Worm (Caenorhabditis elegans) whole organism, L4 larva: ENCODE data around the gene Y94H6A.3.
A peak's percentile ranks its signal among the peaks of the same experiment; 100 is the strongest.

Experiments used
- D1046.2 ChIP-seq: fragments of 200-800 bp; sonication (Bioruptor generic); IDR thresholded peaks from 2 replicates; pipeline ENCODE4 v1.3.6; 2022; ENCODE audit warnings: missing genetic modification characterization, missing compliant biosample characterization
- F10B5.3 ChIP-seq: sonication (generic microtip); optimal IDR thresholded peaks from 2 replicates; lab custom pipeline; 2016; ENCODE audit warnings: mild to moderate bottlenecking, missing genetic modification characterization, missing compliant biosample characterization
- F26F4.8 ChIP-seq: fragments of 200-800 bp; sonication (Bioruptor generic); conservative IDR thresholded peaks from 2 replicates; pipeline ENCODE4 v1.3.6; 2022; ENCODE audit warnings: missing genetic modification characterization, missing compliant biosample characterization
- F49E8.2 ChIP-seq: sonication (generic microtip); optimal IDR thresholded peaks from 2 replicates; lab custom pipeline; 2016; ENCODE audit warnings: missing compliant biosample characterization, mild to moderate bottlenecking, missing genetic modification characterization, borderline replicate concordance
- T20F7.1 ChIP-seq: fragments of 200-800 bp; sonication (Bioruptor generic); optimal IDR thresholded peaks from 2 replicates; lab custom pipeline; 2018; ENCODE audit warnings: mild to moderate bottlenecking, missing genetic modification characterization, missing compliant biosample characterization
- T26A8.4 ChIP-seq: fragments of 200-800 bp; sonication (Bioruptor generic); IDR thresholded peaks from 2 replicates; pipeline ENCODE4 v1.3.6; 2022; ENCODE audit warnings: missing genetic modification characterization, missing compliant biosample characterization
- Y48G9A.11 ChIP-seq: fragments of 200-800 bp; sonication (Bioruptor generic); IDR thresholded peaks from 2 replicates; pipeline ENCODE4 v1.3.6; 2022; ENCODE audit warnings: missing genetic modification reagents, missing genetic modification characterization, missing compliant biosample characterization
- ZK337.2 ChIP-seq: fragments of 200-800 bp; sonication (Bioruptor generic); IDR thresholded peaks from 2 replicates; pipeline ENCODE4 v1.3.6; 2022; ENCODE audit warnings: missing genetic modification reagents, missing genetic modification characterization, missing compliant biosample characterization
- ZK546.5 ChIP-seq, 2 experiments: sonication (generic microtip); optimal IDR thresholded peaks; 2 replicates each; lab custom pipeline; 2017; ENCODE audit warnings: missing biosample characterization in 2 of 2, missing genetic modification characterization in 2 of 2
- aha-1 ChIP-seq: fragments of 150-350 bp; peaks from one replicate; lab custom pipeline; 2014; ENCODE audit warnings: missing biosample characterization, missing genetic modification characterization
- aly-2 ChIP-seq: sonication (generic microtip); optimal IDR thresholded peaks from 2 replicates; lab custom pipeline; 2018; ENCODE audit warnings: missing biosample characterization, missing genetic modification characterization
- arid-1 ChIP-seq: fragments of 200-800 bp; sonication (Bioruptor generic); conservative IDR thresholded peaks from 2 replicates; pipeline ENCODE4 v1.3.6; 2022; ENCODE audit warnings: missing genetic modification reagents, missing genetic modification characterization, missing compliant biosample characterization
- ceh-28 ChIP-seq: fragments of 150-350 bp; optimal IDR thresholded peaks from 2 replicates; lab custom pipeline; 2014; ENCODE audit warnings: missing biosample characterization, missing genetic modification reagents, missing genetic modification characterization
- ceh-32 ChIP-seq: sonication (generic microtip); optimal IDR thresholded peaks from 2 replicates; lab custom pipeline; 2016; ENCODE audit warnings: mild to moderate bottlenecking, missing genetic modification characterization, missing compliant biosample characterization; ENCODE audit not compliant: poor library complexity
- ctbp-1 ChIP-seq: fragments of 200-800 bp; sonication (Bioruptor generic); IDR thresholded peaks from 2 replicates; pipeline ENCODE4 v1.3.6; 2022; ENCODE audit warnings: missing genetic modification reagents, missing genetic modification characterization, missing compliant biosample characterization
- daf-19 ChIP-seq: fragments of 200-800 bp; sonication (Bioruptor generic); conservative IDR thresholded peaks from 2 replicates; pipeline ENCODE4 v1.3.6; 2022; ENCODE audit warnings: missing genetic modification characterization, missing compliant biosample characterization
- dmd-6 ChIP-seq: fragments of 200-800 bp; sonication (Bioruptor generic); IDR thresholded peaks from 2 replicates; pipeline ENCODE4 v1.3.6; 2022; ENCODE audit warnings: missing genetic modification reagents, missing genetic modification characterization, missing compliant biosample characterization
- duxl-1 ChIP-seq: sonication (generic microtip); optimal IDR thresholded peaks from 2 replicates; lab custom pipeline; 2016; ENCODE audit warnings: mild to moderate bottlenecking, missing genetic modification characterization, moderate library complexity, missing compliant biosample characterization; ENCODE audit not compliant: poor library complexity
- dve-1 ChIP-seq: sonication (generic microtip); optimal IDR thresholded peaks from 2 replicates; lab custom pipeline; 2017; ENCODE audit warnings: antibody characterized with exemption, mild to moderate bottlenecking, missing genetic modification characterization, missing compliant biosample characterization; ENCODE audit not compliant: insufficient read depth
- egl-43 ChIP-seq: fragments of 200-800 bp; sonication (Bioruptor generic); IDR thresholded peaks from 2 replicates; pipeline ENCODE4 v1.3.6; 2022; ENCODE audit warnings: missing genetic modification reagents, missing genetic modification characterization, missing compliant biosample characterization
- fkh-10 ChIP-seq: fragments of 150-350 bp; optimal IDR thresholded peaks from 2 replicates; lab custom pipeline; 2014; ENCODE audit warnings: missing biosample characterization, missing genetic modification reagents, missing genetic modification characterization
- hif-1 ChIP-seq, 2 experiments: sonication (generic microtip); optimal IDR thresholded peaks; 2 replicates each; lab custom pipeline; 2016 to 2017; ENCODE audit warnings: missing compliant biosample characterization in 2 of 2, missing genetic modification characterization in 2 of 2, missing genetic modification reagents in 2 of 2, missing genotype in 2 of 2, mild to moderate bottlenecking in 1 of 2
- hlh-30 ChIP-seq: sonication (generic microtip); optimal IDR thresholded peaks from 2 replicates; lab custom pipeline; 2017; ENCODE audit warnings: antibody characterized with exemption, mild to moderate bottlenecking, missing genetic modification characterization, missing compliant biosample characterization; ENCODE audit not compliant: insufficient read depth
- hmg-1.1 ChIP-seq: fragments of 200-800 bp; sonication (Bioruptor generic); IDR thresholded peaks from 2 replicates; pipeline ENCODE4 v1.3.6; 2022; ENCODE audit warnings: missing genetic modification reagents, missing genetic modification characterization, missing compliant biosample characterization
- jun-1 ChIP-seq: fragments of 150-350 bp; optimal IDR thresholded peaks from 2 replicates; lab custom pipeline; 2014; ENCODE audit warnings: missing biosample characterization, missing genetic modification reagents, missing genetic modification characterization
- lin-15B ChIP-seq: fragments of 150-350 bp; sonication (generic microtip); optimal IDR thresholded peaks from 3 replicates; lab custom pipeline; 2014; ENCODE audit warnings: missing biosample characterization, missing genetic modification characterization
- lin-38 ChIP-seq: fragments of 200-800 bp; sonication (Bioruptor generic); IDR thresholded peaks from 2 replicates; pipeline ENCODE4 v1.3.6; 2022; ENCODE audit warnings: missing genetic modification reagents, missing genetic modification characterization, missing compliant biosample characterization
- lsy-2 ChIP-seq, 2 experiments: fragments of 150-350 bp in 1 of 2; sonication (generic microtip) in 1 of 2; optimal IDR thresholded peaks; 2 replicates each; lab custom pipeline; 2014 to 2017; ENCODE audit warnings: missing biosample characterization in 2 of 2, missing genetic modification characterization in 2 of 2
- madf-9 ChIP-seq: fragments of 200-800 bp; sonication (Bioruptor generic); conservative IDR thresholded peaks from 2 replicates; pipeline ENCODE4 v1.3.6; 2022; ENCODE audit warnings: missing genetic modification reagents, missing genetic modification characterization, missing compliant biosample characterization
- mdl-1 ChIP-seq, 2 experiments: fragments of 150-350 bp in 1 of 2; sonication (generic microtip) in 1 of 2; optimal IDR thresholded peaks; 2 replicates each; lab custom pipeline; 2014 to 2017; ENCODE audit warnings: missing biosample characterization in 2 of 2, missing genetic modification characterization in 2 of 2
- mep-1 ChIP-seq: fragments of 150-350 bp; sonication (generic microtip); optimal IDR thresholded peaks from 3 replicates; lab custom pipeline; 2014; ENCODE audit warnings: missing biosample characterization, missing genetic modification characterization
- mes-2 ChIP-seq: sonication (generic microtip); optimal IDR thresholded peaks from 2 replicates; lab custom pipeline; 2016; ENCODE audit warnings: missing genotype, mild to moderate bottlenecking, missing genetic modification characterization, missing compliant biosample characterization; ENCODE audit not compliant: poor library complexity, severe bottlenecking
- mxl-2 ChIP-seq: fragments of 200-800 bp; sonication (Bioruptor generic); conservative IDR thresholded peaks from 2 replicates; pipeline ENCODE4 v1.3.6; 2022; ENCODE audit warnings: missing genetic modification reagents, missing genetic modification characterization, missing compliant biosample characterization
- nhr-11 ChIP-seq: fragments of 150-350 bp; optimal IDR thresholded peaks from 2 replicates; lab custom pipeline; 2014; ENCODE audit warnings: missing biosample characterization, missing genetic modification characterization
- nhr-28 ChIP-seq: fragments of 150-350 bp; optimal IDR thresholded peaks from 2 replicates; lab custom pipeline; 2014; ENCODE audit warnings: missing biosample characterization, missing genetic modification characterization
- nhr-48 ChIP-seq: sonication (generic microtip); optimal IDR thresholded peaks from 2 replicates; lab custom pipeline; 2016; ENCODE audit warnings: mild to moderate bottlenecking, missing genetic modification characterization, missing compliant biosample characterization
- nhr-76 ChIP-seq: fragments of 150-350 bp; optimal IDR thresholded peaks from 2 replicates; lab custom pipeline; 2014; ENCODE audit warnings: missing biosample characterization, missing genetic modification characterization
- php-3 ChIP-seq: fragments of 200-800 bp; sonication (Bioruptor generic); IDR thresholded peaks from 2 replicates; pipeline ENCODE4 v1.3.6; 2022; ENCODE audit warnings: missing genetic modification reagents, missing genetic modification characterization, missing compliant biosample characterization
- rbr-2 ChIP-seq: sonication (generic microtip); optimal IDR thresholded peaks from 2 replicates; lab custom pipeline; 2016; ENCODE audit warnings: missing genotype, missing genetic modification characterization, missing compliant biosample characterization
- sdz-12 ChIP-seq: fragments of 200-800 bp; sonication (Bioruptor generic); optimal IDR thresholded peaks from 2 replicates; lab custom pipeline; 2018; ENCODE audit warnings: mild to moderate bottlenecking, missing genetic modification characterization, missing compliant biosample characterization
- set-16 ChIP-seq: fragments of 200-800 bp; sonication (Bioruptor generic); IDR thresholded peaks from 2 replicates; pipeline ENCODE4 v1.3.6; 2022; ENCODE audit warnings: missing genetic modification reagents, missing genetic modification characterization, missing compliant biosample characterization
- spr-1 ChIP-seq: sonication (generic microtip); optimal IDR thresholded peaks from 2 replicates; lab custom pipeline; 2016; ENCODE audit warnings: mild to moderate bottlenecking, missing genetic modification characterization, missing compliant biosample characterization
- tag-97 ChIP-seq: fragments of 200-800 bp; sonication (Bioruptor generic); IDR thresholded peaks from 2 replicates; pipeline ENCODE4 v1.3.6; 2022; ENCODE audit warnings: missing genetic modification characterization, missing compliant biosample characterization
- tra-1 ChIP-seq: fragments of 200-800 bp; sonication (Bioruptor generic); IDR thresholded peaks from 2 replicates; pipeline ENCODE4 v1.3.6; 2022; ENCODE audit warnings: missing genetic modification reagents, missing genetic modification characterization, missing compliant biosample characterization
- unc-130 ChIP-seq: sonication (generic microtip); optimal IDR thresholded peaks from 2 replicates; lab custom pipeline; 2016; ENCODE audit warnings: missing genetic modification reagents, missing genetic modification characterization, missing compliant biosample characterization
- unc-39 ChIP-seq: sonication (generic microtip); optimal IDR thresholded peaks from 2 replicates; lab custom pipeline; 2017; ENCODE audit warnings: missing biosample characterization, missing genetic modification characterization

Y94H6A.3 gene

ce11 chrIV:2708329-2708965 lies 32.1 kb downstream of the Y94H6A.3 start (continued):
- TF ChIP-seq mdl-1 (tag; optimal IDR thresholded peaks at IDR 0.05; lab: Kevin White, UChicago) = peak; percentile 86 to 95
- peak; percentile 83 for TF ChIP-seq spr-1 (tag; lab: Kevin White, UChicago)
- peak; percentile 19 for TF ChIP-seq lin-15B (tag; lab: Kevin White, UChicago)
- TF ChIP-seq hif-1 (tag; optimal IDR thresholded peaks at IDR 0.05; lab: Kevin White, UChicago) = peak; percentile 72 to 99
- TF ChIP-seq arid-1 (GFP tag; lab: Robert Waterston, UW) = peak; percentile 48
- TF ChIP-seq nhr-28 (tag; lab: Kevin White, UChicago) = peak; percentile 67
- TF ChIP-seq lsy-2 (tag; optimal IDR thresholded peaks at IDR 0.05; lab: Kevin White, UChicago) = peak; percentile 55 to 86
- TF ChIP-seq ctbp-1 = peak; percentile 68
- peak; percentile 51 for TF ChIP-seq nhr-48 (tag; lab: Kevin White, UChicago)
- peak; percentile 3 for TF ChIP-seq jun-1 (tag; lab: Kevin White, UChicago)
- no peak; the same call in 1 of the 2 replicates for TF ChIP-seq mxl-2
- TF ChIP-seq dmd-6 (GFP tag; lab: Robert Waterston, UW) = peak; percentile 78
- TF ChIP-seq aha-1 (tag; lab: Kevin White, UChicago) = peak; percentile 94
- no peak for TF ChIP-seq F10B5.3
- TF ChIP-seq lin-38 (GFP tag; lab: Robert Waterston, UW) = peak; percentile 69
- no peak for TF ChIP-seq unc-39 (tag; lab: Kevin White, UChicago)
- no peak for TF ChIP-seq tag-97 (GFP tag; lab: Robert Waterston, UW)
- peak; percentile 62 for TF ChIP-seq T26A8.4
- peak; percentile 91 for TF ChIP-seq mep-1
- peak; percentile 96 for TF ChIP-seq hmg-1.1 (GFP tag; lab: Robert Waterston, UW)
- TF ChIP-seq ZK546.5 (tag; optimal IDR thresholded peaks at IDR 0.05; lab: Kevin White, UChicago) = no peak
- no peak for TF ChIP-seq sdz-12 (GFP tag; lab: Kevin White, UChicago)
- peak; percentile 87 for TF ChIP-seq dve-1 (tag; lab: Kevin White, UChicago)
- peak; percentile 26 for TF ChIP-seq ceh-28 (tag; lab: Kevin White, UChicago)
- peak; percentile 75 for TF ChIP-seq duxl-1 (tag; lab: Kevin White, UChicago)
- TF ChIP-seq madf-9 (GFP tag; lab: Robert Waterston, UW) = no peak
- TF ChIP-seq F49E8.2 (tag; lab: Kevin White, UChicago) = no peak
- no peak for TF ChIP-seq D1046.2 (GFP tag; lab: Robert Waterston, UW)
- no peak for TF ChIP-seq nhr-76 (tag; lab: Kevin White, UChicago)
- no peak for TF ChIP-seq aly-2 (tag; lab: Kevin White, UChicago)
- peak; percentile 50 for TF ChIP-seq unc-130 (GFP tag; lab: Kevin White, UChicago)
- no peak for TF ChIP-seq ceh-32 (tag; lab: Kevin White, UChicago)
- peak; percentile 51 for TF ChIP-seq fkh-10 (GFP tag; lab: Kevin White, UChicago)
- peak; percentile 56; the same call in 1 of the 2 replicates for TF ChIP-seq tra-1 (GFP tag; lab: Robert Waterston, UW)
- peak; percentile 77 for TF ChIP-seq rbr-2 (tag; lab: Kevin White, UChicago)
- TF ChIP-seq ZK337.2 (GFP tag; lab: Robert Waterston, UW) = peak; percentile 52; the same call in 1 of the 2 replicates
- TF ChIP-seq hlh-30 (tag; lab: Kevin White, UChicago) = peak; percentile 100
- TF ChIP-seq mes-2 = peak; percentile 79
- TF ChIP-seq daf-19 (GFP tag; lab: Robert Waterston, UW) = no peak
- TF ChIP-seq set-16 (GFP tag; lab: Robert Waterston, UW) = peak; percentile 93
- no peak for TF ChIP-seq F26F4.8 (GFP tag; lab: Robert Waterston, UW)
- TF ChIP-seq php-3 (GFP tag; lab: Robert Waterston, UW) = peak; percentile 54; the same call in 1 of the 2 replicates
- peak; percentile 78 for TF ChIP-seq egl-43 (GFP tag; lab: Robert Waterston, UW)
- TF ChIP-seq T20F7.1 (GFP tag; lab: Kevin White, UChicago) = peak; percentile 35
- TF ChIP-seq Y48G9A.11 (GFP tag; lab: Robert Waterston, UW) = peak; percentile 53; the same call in 1 of the 2 replicates
- TF ChIP-seq nhr-11 (tag; lab: Kevin White, UChicago) = peak; percentile 40
